Fruit fly (Drosophila melanogaster) whole organism, prepupa: Measurements from ENCODE around the gene Psa.

Experiments used
- Blimp-1 ChIP-seq: fragments of 200-800 bp; sonication (Bioruptor generic); optimal IDR thresholded peaks from 3 replicates; lab custom pipeline; 2017; ENCODE audit warnings: missing biosample characterization, missing genetic modification characterization, mild to moderate bottlenecking, moderate library complexity, missing genetic modification reagents
- CG10631 ChIP-seq: fragments of 200-800 bp; sonication (Bioruptor generic); optimal IDR thresholded peaks from 2 replicates; lab custom pipeline; 2016; ENCODE audit warnings: missing biosample characterization, missing genetic modification characterization
- CG11762 ChIP-seq: fragments of 200-800 bp; sonication (Bioruptor generic); optimal IDR thresholded peaks from 3 replicates; lab custom pipeline; 2016; ENCODE audit warnings: missing biosample characterization, missing genetic modification characterization; ENCODE audit not compliant: insufficient read depth
- CG15336 ChIP-seq: fragments of 200-800 bp; sonication (Bioruptor generic); IDR thresholded peaks from 2 replicates; pipeline ENCODE4 v1.3.6; 2022; ENCODE audit warnings: missing biosample characterization, missing genetic modification characterization
- CG16779 ChIP-seq: fragments of 200-800 bp; sonication (Bioruptor generic); optimal IDR thresholded peaks from 3 replicates; lab custom pipeline; 2017; ENCODE audit warnings: missing biosample characterization, mild to moderate bottlenecking, missing genetic modification characterization
- CG3032 ChIP-seq: fragments of 200-800 bp; optimal IDR thresholded peaks from 2 replicates; lab custom pipeline; 2019; ENCODE audit warnings: missing biosample characterization, mild to moderate bottlenecking, missing genetic modification characterization, moderate library complexity
- CG31627 ChIP-seq: fragments of 200-800 bp; sonication (Bioruptor generic); optimal IDR thresholded peaks from 3 replicates; lab custom pipeline; 2016; ENCODE audit warnings: missing biosample characterization, missing genetic modification characterization
- CG3919 ChIP-seq: fragments of 200-800 bp; sonication (Bioruptor generic); optimal IDR thresholded peaks from 3 replicates; lab custom pipeline; 2016; ENCODE audit warnings: missing biosample characterization, missing genetic modification characterization
- CG4318 ChIP-seq: fragments of 200-800 bp; sonication (Bioruptor generic); optimal IDR thresholded peaks from 3 replicates; lab custom pipeline; 2017; ENCODE audit warnings: missing biosample characterization, mild to moderate bottlenecking, missing genetic modification characterization
- CG6276 ChIP-seq: fragments of 200-800 bp; sonication (Bioruptor generic); optimal IDR thresholded peaks from 2 replicates; lab custom pipeline; 2017; ENCODE audit warnings: missing biosample characterization, mild to moderate bottlenecking, missing genetic modification characterization
- CG6808 ChIP-seq: fragments of 200-800 bp; sonication (Bioruptor generic); optimal IDR thresholded peaks from 3 replicates; lab custom pipeline; 2017; ENCODE audit warnings: missing biosample characterization, missing genetic modification characterization, mild to moderate bottlenecking, moderate library complexity, missing genetic modification reagents
- CG6854 ChIP-seq: fragments of 200-800 bp; sonication (Bioruptor generic); optimal IDR thresholded peaks from 2 replicates; lab custom pipeline; 2017; ENCODE audit warnings: missing biosample characterization, mild to moderate bottlenecking, missing genetic modification characterization
- CG7368 ChIP-seq: fragments of 200-800 bp; sonication (Bioruptor generic); optimal IDR thresholded peaks from 3 replicates; lab custom pipeline; 2016; ENCODE audit warnings: missing biosample characterization, missing genetic modification characterization
- CG8119 ChIP-seq: fragments of 200-800 bp; sonication (Bioruptor generic); IDR thresholded peaks from 3 replicates; pipeline ENCODE4 v1.3.6; 2022; ENCODE audit warnings: missing biosample characterization, missing genetic modification characterization
- CG8319 ChIP-seq: fragments of 200-800 bp; sonication (Bioruptor generic); optimal IDR thresholded peaks from 3 replicates; lab custom pipeline; 2016; ENCODE audit warnings: missing biosample characterization, missing genetic modification characterization
- Eip78C ChIP-seq: fragments of 200-800 bp; sonication (Bioruptor generic); peaks from one replicate; lab custom pipeline; 2016; ENCODE audit warnings: missing biosample characterization, missing genetic modification characterization
- Ets96B ChIP-seq: fragments of 200-800 bp; optimal IDR thresholded peaks from 2 replicates; lab custom pipeline; 2019; ENCODE audit warnings: missing biosample characterization, mild to moderate bottlenecking, missing genetic modification characterization, moderate library complexity
- Gug ChIP-seq: fragments of 200-800 bp; sonication (Bioruptor generic); IDR thresholded peaks from 2 replicates; pipeline ENCODE4 v1.3.6; 2022; ENCODE audit warnings: missing biosample characterization, missing genetic modification characterization
- Hr39 ChIP-seq: fragments of 200-800 bp; sonication (Bioruptor generic); optimal IDR thresholded peaks from 2 replicates; lab custom pipeline; 2016; ENCODE audit warnings: missing biosample characterization, missing genetic modification characterization
- Hr4 ChIP-seq: fragments of 200-800 bp; sonication (Bioruptor generic); optimal IDR thresholded peaks from 3 replicates; lab custom pipeline; 2016; ENCODE audit warnings: missing biosample characterization, missing genetic modification characterization
- Lpt ChIP-seq: fragments of 200-800 bp; sonication (Bioruptor generic); optimal IDR thresholded peaks from 3 replicates; lab custom pipeline; 2016; ENCODE audit warnings: missing biosample characterization, missing genetic modification characterization
- Met ChIP-seq: fragments of 200-800 bp; sonication (Bioruptor generic); optimal IDR thresholded peaks from 3 replicates; lab custom pipeline; 2016; ENCODE audit warnings: missing biosample characterization, missing genetic modification characterization
- OdsH ChIP-seq: fragments of 200-800 bp; sonication (Bioruptor generic); optimal IDR thresholded peaks from 3 replicates; lab custom pipeline; 2016; ENCODE audit warnings: missing biosample characterization, missing genetic modification characterization
- Sox102F ChIP-seq: fragments of 200-800 bp; sonication (Bioruptor generic); optimal IDR thresholded peaks from 2 replicates; lab custom pipeline; 2016; ENCODE audit warnings: missing biosample characterization, mild to moderate bottlenecking, missing genetic modification characterization
- Sox14 ChIP-seq: fragments of 200-800 bp; sonication (Bioruptor generic); optimal IDR thresholded peaks from 3 replicates; lab custom pipeline; 2016; ENCODE audit warnings: missing biosample characterization, missing genetic modification characterization
- acj6 ChIP-seq: fragments of 200-800 bp; sonication (Bioruptor generic); optimal IDR thresholded peaks from 3 replicates; lab custom pipeline; 2016; ENCODE audit warnings: missing biosample characterization, missing genetic modification characterization
- cyc ChIP-seq: fragments of 200-800 bp; sonication (Bioruptor generic); optimal IDR thresholded peaks from 3 replicates; lab custom pipeline; 2016; ENCODE audit warnings: missing biosample characterization, missing genetic modification characterization
- dsx ChIP-seq: fragments of 200-800 bp; optimal IDR thresholded peaks from 3 replicates; lab custom pipeline; 2019; ENCODE audit warnings: missing biosample characterization, mild to moderate bottlenecking, missing genetic modification characterization, moderate library complexity; ENCODE audit not compliant: poor library complexity, severe bottlenecking
- eg ChIP-seq: fragments of 200-800 bp; sonication (Bioruptor generic); IDR thresholded peaks from 3 replicates; pipeline ENCODE4 v1.3.6; 2022; ENCODE audit warnings: missing biosample characterization, missing genetic modification characterization
- esn ChIP-seq: fragments of 200-800 bp; sonication (Bioruptor generic); optimal IDR thresholded peaks from 2 replicates; lab custom pipeline; 2016; ENCODE audit warnings: missing biosample characterization, mild to moderate bottlenecking, missing genetic modification characterization, moderate library complexity
- fd85E ChIP-seq: fragments of 200-800 bp; sonication (Bioruptor generic); optimal IDR thresholded peaks from 3 replicates; lab custom pipeline; 2016; ENCODE audit warnings: missing biosample characterization, missing genetic modification characterization
- fkh ChIP-seq: fragments of 200-800 bp; sonication (Bioruptor generic); optimal IDR thresholded peaks from 3 replicates; lab custom pipeline; 2017; ENCODE audit warnings: missing biosample characterization, mild to moderate bottlenecking, missing genetic modification characterization, moderate library complexity
- lz ChIP-seq: fragments of 200-800 bp; sonication (Bioruptor generic); optimal IDR thresholded peaks from 3 replicates; lab custom pipeline; 2016; ENCODE audit warnings: missing biosample characterization, missing genetic modification characterization
- salr ChIP-seq, 2 experiments: fragments of 200-800 bp; sonication (Bioruptor generic); optimal IDR thresholded peaks; 3 replicates each; lab custom pipeline; 2016 to 2018; ENCODE audit warnings: missing biosample characterization in 2 of 2, missing genetic modification characterization in 2 of 2, mild to moderate bottlenecking in 1 of 2
- spab ChIP-seq: fragments of 200-800 bp; sonication (Bioruptor generic); optimal IDR thresholded peaks from 2 replicates; lab custom pipeline; 2017; ENCODE audit warnings: missing biosample characterization, mild to moderate bottlenecking, missing genetic modification characterization, missing genetic modification reagents
- svp ChIP-seq: fragments of 200-800 bp; sonication (Bioruptor generic); peaks from one replicate; lab custom pipeline; 2016; ENCODE audit warnings: missing biosample characterization, missing genetic modification characterization
- vri ChIP-seq: fragments of 200-800 bp; sonication (Bioruptor generic); optimal IDR thresholded peaks from 3 replicates; lab custom pipeline; 2016; ENCODE audit warnings: missing biosample characterization, mild to moderate bottlenecking, missing genetic modification characterization

The Psa gene

dm6 chr3L:1515820-1516540, 13.3 kb downstream of the Psa start (continued):
- TF ChIP-seq fd85E (GFP tag; lab: Kevin White, UChicago) (no peak), Eip78C (GFP tag; lab: Kevin White, UChicago) (peak; percentile 81), salr (GFP tag; optimal IDR thresholded peaks at IDR 0.05; lab: Kevin White, UChicago) (peak in 1 of 2 experiments; percentile 75), vri (GFP tag; lab: Kevin White, UChicago) (no peak), esn (peak; percentile 67), fkh (GFP tag; lab: Kevin White, UChicago) (peak; percentile 77), CG10631 (GFP tag; lab: Kevin White, UChicago) (peak; percentile 52), lz (GFP tag; lab: Kevin White, UChicago) (peak; percentile 47), CG6854 (GFP tag; lab: Kevin White, UChicago) (peak; percentile 0), CG15336 (GFP tag; lab: Robert Waterston, UW) (peak; percentile 81), CG31627 (peak; percentile 63), acj6 (peak; percentile 65), CG6276 (peak; percentile 83), CG7368 (GFP tag; lab: Kevin White, UChicago) (peak; percentile 48), Blimp-1 (GFP tag; lab: Kevin White, UChicago) (no peak), dsx (peak; percentile 35), Ets96B (tag; lab: Kevin White, UChicago) (peak; percentile 35), CG3919 (GFP tag; lab: Kevin White, UChicago) (peak; percentile 72), CG8119 (peak; percentile 86), CG6808 (GFP tag; lab: Kevin White, UChicago) (peak; percentile 63), spab (peak; percentile 6), CG16779 (tag; lab: Kevin White, UChicago) (no peak), Met (GFP tag; lab: Kevin White, UChicago) (peak; percentile 64), CG11762 (GFP tag; lab: Kevin White, UChicago) (peak; percentile 48), OdsH (GFP tag; lab: Kevin White, UChicago) (peak; percentile 69), Lpt (peak; percentile 68), Hr4 (peak; percentile 92), cyc (GFP tag; lab: Kevin White, UChicago) (peak; percentile 62), CG8319 (GFP tag; lab: Kevin White, UChicago) (no peak), Hr39 (GFP tag; lab: Kevin White, UChicago) (peak; percentile 69), eg (GFP tag; lab: Robert Waterston, UW) (peak; percentile 82), CG3032 (tag; lab: Kevin White, UChicago) (peak; percentile 39), Sox14 (GFP tag; lab: Kevin White, UChicago) (peak; percentile 70), Sox102F (GFP tag; lab: Kevin White, UChicago) (peak; percentile 65), Gug (GFP tag; lab: Robert Waterston, UW) (peak; percentile 55)

- TF ChIP-seq svp (GFP tag; lab: Kevin White, UChicago) (peak; percentile 44), OdsH (GFP tag; lab: Kevin White, UChicago) (no peak), CG3919 (GFP tag; lab: Kevin White, UChicago) (no peak), Hr39 (GFP tag; lab: Kevin White, UChicago) (no peak), CG4318 (GFP tag; lab: Kevin White, UChicago) (no peak), vri (GFP tag; lab: Kevin White, UChicago) (peak; percentile 20)
Observed at dm6 chr3L:1516631-1517273, 14.1 kb downstream of the Psa start, which contains the start of gene cue. Gene cue, minus strand, starts transcription at chr3L:1517271.
